Worm (Caenorhabditis elegans) whole organism, young adult: ENCODE data around the gene F55A11.11.

Source experiments
- F55B11.4 ChIP-seq: sonication (generic microtip); optimal IDR thresholded peaks from 2 replicates; lab custom pipeline; 2016; ENCODE audit warnings: missing compliant biosample characterization, missing genetic modification characterization, borderline replicate concordance; ENCODE audit not compliant: insufficient read depth
- K11D2.4 ChIP-seq: fragments of 200-800 bp; sonication (Bioruptor generic); IDR thresholded peaks from 2 replicates; pipeline ENCODE4 v1.3.6; 2022; ENCODE audit warnings: missing genetic modification reagents, missing genetic modification characterization, missing compliant biosample characterization
- Y53F4B.3 ChIP-seq: fragments of 200-800 bp; sonication (Bioruptor generic); IDR thresholded peaks from 2 replicates; pipeline ENCODE4 v1.3.6; 2022; ENCODE audit warnings: missing genetic modification reagents, missing genetic modification characterization, missing compliant biosample characterization
- Y67H2A.10 ChIP-seq: fragments of 200-800 bp; sonication (Bioruptor generic); conservative IDR thresholded peaks from 2 replicates; pipeline ENCODE4 v1.3.6; 2022; ENCODE audit warnings: missing genetic modification reagents, missing genetic modification characterization, missing compliant biosample characterization
- Y79H2A.3 ChIP-seq: fragments of 200-800 bp; sonication (Bioruptor generic); conservative IDR thresholded peaks from 2 replicates; pipeline ENCODE4 v1.3.6; 2022; ENCODE audit warnings: missing genetic modification reagents, missing genetic modification characterization, missing compliant biosample characterization
- Y95B8A.8 ChIP-seq: fragments of 200-800 bp; sonication (Bioruptor generic); IDR thresholded peaks from 2 replicates; pipeline ENCODE4 v1.3.6; 2022; ENCODE audit warnings: missing genetic modification reagents, missing genetic modification characterization, missing compliant biosample characterization
- ZK185.1 ChIP-seq: sonication (generic microtip); optimal IDR thresholded peaks from 2 replicates; lab custom pipeline; 2016; ENCODE audit warnings: mild to moderate bottlenecking, missing genetic modification characterization, missing compliant biosample characterization; ENCODE audit not compliant: poor library complexity, severe bottlenecking
- akir-1 ChIP-seq: fragments of 200-800 bp; sonication (Bioruptor generic); optimal IDR thresholded peaks from 2 replicates; lab custom pipeline; 2018; ENCODE audit warnings: mild to moderate bottlenecking, missing genetic modification characterization, moderate library complexity, missing compliant biosample characterization
- atf-7 ChIP-seq: sonication (generic microtip); optimal IDR thresholded peaks from 2 replicates; lab custom pipeline; 2017; ENCODE audit warnings: mild to moderate bottlenecking, missing genetic modification characterization, missing compliant biosample characterization
- athp-1 ChIP-seq: sonication (generic microtip); optimal IDR thresholded peaks from 2 replicates; lab custom pipeline; 2017; ENCODE audit warnings: mild to moderate bottlenecking, missing genetic modification characterization, missing compliant biosample characterization
- attf-5 ChIP-seq: fragments of 200-800 bp; sonication (Bioruptor generic); optimal IDR thresholded peaks from 2 replicates; lab custom pipeline; 2018; ENCODE audit warnings: mild to moderate bottlenecking, missing genetic modification characterization, missing compliant biosample characterization
- attf-6 ChIP-seq: fragments of 200-800 bp; sonication (Bioruptor generic); IDR thresholded peaks from 2 replicates; pipeline ENCODE4 v1.3.6; 2022; ENCODE audit warnings: missing genetic modification reagents, missing genetic modification characterization, missing compliant biosample characterization
- cebp-2 ChIP-seq: fragments of 200-800 bp; sonication (Bioruptor generic); IDR thresholded peaks from 2 replicates; pipeline ENCODE4 v1.3.6; 2022; ENCODE audit warnings: missing genetic modification characterization, missing compliant biosample characterization
- ceh-27 ChIP-seq: fragments of 200-800 bp; sonication (Bioruptor generic); optimal IDR thresholded peaks from 2 replicates; lab custom pipeline; 2018; ENCODE audit warnings: mild to moderate bottlenecking, missing genetic modification characterization, moderate library complexity, missing compliant biosample characterization
- ceh-79 ChIP-seq: sonication (generic microtip); optimal IDR thresholded peaks from 2 replicates; lab custom pipeline; 2017; ENCODE audit warnings: mild to moderate bottlenecking, missing genetic modification characterization, missing compliant biosample characterization
- die-1 ChIP-seq: sonication (generic microtip); optimal IDR thresholded peaks from 2 replicates; lab custom pipeline; 2016; ENCODE audit warnings: missing genotype, mild to moderate bottlenecking, missing genetic modification characterization, missing compliant biosample characterization
- ekl-4 ChIP-seq: fragments of 200-800 bp; sonication (Bioruptor generic); IDR thresholded peaks from 2 replicates; pipeline ENCODE4 v1.3.6; 2022; ENCODE audit warnings: missing genetic modification reagents, missing genetic modification characterization, missing compliant biosample characterization
- ets-4 ChIP-seq: fragments of 200-800 bp; sonication (Bioruptor generic); optimal IDR thresholded peaks from 2 replicates; lab custom pipeline; 2018; ENCODE audit warnings: mild to moderate bottlenecking, missing genetic modification characterization, missing compliant biosample characterization
- fkh-3 ChIP-seq: sonication (generic microtip); optimal IDR thresholded peaks from 2 replicates; lab custom pipeline; 2016; ENCODE audit warnings: mild to moderate bottlenecking, missing genetic modification characterization, missing compliant biosample characterization
- gei-17 ChIP-seq: fragments of 200-800 bp; sonication (Bioruptor generic); optimal IDR thresholded peaks from 2 replicates; lab custom pipeline; 2018; ENCODE audit warnings: mild to moderate bottlenecking, missing genetic modification characterization, missing compliant biosample characterization
- hlh-12 ChIP-seq: sonication (generic microtip); optimal IDR thresholded peaks from 2 replicates; lab custom pipeline; 2016; ENCODE audit warnings: missing genetic modification characterization, missing compliant biosample characterization
- hlh-26 ChIP-seq: fragments of 200-800 bp; sonication (Bioruptor generic); conservative IDR thresholded peaks from 2 replicates; pipeline ENCODE4 v1.3.6; 2022; ENCODE audit warnings: missing genetic modification reagents, missing genetic modification characterization, missing compliant biosample characterization
- hmg-1.2 ChIP-seq: fragments of 200-800 bp; sonication (Bioruptor generic); IDR thresholded peaks from 2 replicates; pipeline ENCODE4 v1.3.6; 2022; ENCODE audit warnings: missing genetic modification reagents, missing genetic modification characterization, missing compliant biosample characterization
- hsf-1 ChIP-seq: fragments of 200-800 bp; sonication (Bioruptor generic); IDR thresholded peaks from 2 replicates; pipeline ENCODE4 v1.3.6; 2022; ENCODE audit warnings: missing genetic modification reagents, missing genetic modification characterization, missing compliant biosample characterization
- let-526 ChIP-seq: fragments of 200-800 bp; sonication (Bioruptor generic); IDR thresholded peaks from 2 replicates; pipeline ENCODE4 v1.3.6; 2022; ENCODE audit warnings: missing genetic modification reagents, missing genetic modification characterization, missing compliant biosample characterization
- let-607 ChIP-seq, 2 experiments: fragments of 200-800 bp in 1 of 2; sonication (Bioruptor generic) in 1 of 2; sonication (generic microtip) in 1 of 2; optimal IDR thresholded peaks; 2 replicates each; lab custom pipeline; 2016 to 2018; ENCODE audit warnings: mild to moderate bottlenecking in 2 of 2, missing compliant biosample characterization in 2 of 2, missing genetic modification characterization in 2 of 2, moderate library complexity in 2 of 2, missing genotype in 1 of 2
- lin-35 ChIP-seq, 3 experiments: fragments of 150-350 bp in 2 of 3; sonication (generic microtip) in 1 of 3; optimal IDR thresholded peaks; 2 replicates each; lab custom pipeline; 2014 to 2018; ENCODE audit warnings: missing biosample characterization in 3 of 3, missing genetic modification characterization in 3 of 3, missing genetic modification reagents in 3 of 3
- lir-1 ChIP-seq: fragments of 200-800 bp; sonication (Bioruptor generic); conservative IDR thresholded peaks from 2 replicates; pipeline ENCODE4 v1.3.6; 2022; ENCODE audit warnings: missing genetic modification reagents, missing genetic modification characterization, missing compliant biosample characterization
- lsl-1 ChIP-seq: fragments of 200-800 bp; sonication (Bioruptor generic); optimal IDR thresholded peaks from 2 replicates; lab custom pipeline; 2018; ENCODE audit warnings: mild to moderate bottlenecking, missing genetic modification characterization, moderate library complexity, missing compliant biosample characterization
- madf-8 ChIP-seq: fragments of 200-800 bp; sonication (Bioruptor generic); conservative IDR thresholded peaks from 2 replicates; pipeline ENCODE4 v1.3.6; 2022; ENCODE audit warnings: missing genetic modification reagents, missing genetic modification characterization, missing compliant biosample characterization
- mcd-1 ChIP-seq: fragments of 200-800 bp; sonication (Bioruptor generic); IDR thresholded peaks from 2 replicates; pipeline ENCODE4 v1.3.6; 2022; ENCODE audit warnings: missing genetic modification reagents, missing genetic modification characterization, missing compliant biosample characterization
- mel-28 ChIP-seq: sonication (generic microtip); optimal IDR thresholded peaks from 2 replicates; lab custom pipeline; 2016; ENCODE audit warnings: borderline replicate concordance, mild to moderate bottlenecking, missing genetic modification characterization, missing compliant biosample characterization
- mxl-1 ChIP-seq: sonication (generic microtip); optimal IDR thresholded peaks from 2 replicates; lab custom pipeline; 2016; ENCODE audit warnings: missing genetic modification characterization, missing compliant biosample characterization
- nfya-2 ChIP-seq: fragments of 200-800 bp; sonication (Bioruptor generic); IDR thresholded peaks from 2 replicates; pipeline ENCODE4 v1.3.6; 2022; ENCODE audit warnings: missing genetic modification reagents, missing genetic modification characterization, missing compliant biosample characterization
- nfyb-1 ChIP-seq: fragments of 200-800 bp; sonication (Bioruptor generic); IDR thresholded peaks from 2 replicates; pipeline ENCODE4 v1.3.6; 2022; ENCODE audit warnings: missing genetic modification reagents, missing genetic modification characterization, missing compliant biosample characterization
- nhr-120 ChIP-seq: fragments of 200-800 bp; sonication (Bioruptor generic); IDR thresholded peaks from 2 replicates; pipeline ENCODE4 v1.3.6; 2022; ENCODE audit warnings: missing genetic modification characterization, missing compliant biosample characterization
- nhr-179 ChIP-seq: sonication (generic microtip); optimal IDR thresholded peaks from 2 replicates; lab custom pipeline; 2016; ENCODE audit warnings: mild to moderate bottlenecking, missing genetic modification characterization, missing compliant biosample characterization
- pbrm-1 ChIP-seq: fragments of 200-800 bp; sonication (Bioruptor generic); IDR thresholded peaks from 2 replicates; pipeline ENCODE4 v1.3.6; 2022; ENCODE audit warnings: missing genetic modification reagents, missing genetic modification characterization, missing compliant biosample characterization
- pha-4 ChIP-seq: fragments of 150-350 bp; sonication (generic microtip); optimal IDR thresholded peaks from 2 replicates; lab custom pipeline; 2014; ENCODE audit warnings: missing biosample characterization, missing genetic modification reagents, missing genetic modification characterization
- snpc-1.1 ChIP-seq: sonication (generic microtip); optimal IDR thresholded peaks from 2 replicates; lab custom pipeline; 2017; ENCODE audit warnings: missing genetic modification characterization, mild to moderate bottlenecking, missing compliant biosample characterization, antibody characterized with exemption, moderate library complexity, missing genotype, missing genetic modification reagents; ENCODE audit not compliant: insufficient read depth
- snpc-4 ChIP-seq, 5 experiments: fragments of 150-350 bp in 1 of 5; sonication (generic microtip) in 4 of 5; optimal IDR thresholded peaks; 2 replicates each; lab custom pipeline; 2014 to 2018; ENCODE audit warnings: missing genetic modification characterization in 5 of 5, missing biosample characterization in 3 of 5, antibody characterized with exemption in 2 of 5, mild to moderate bottlenecking in 2 of 5, missing compliant biosample characterization in 2 of 5, missing genotype in 2 of 5, moderate library complexity in 2 of 5, missing genetic modification reagents in 1 of 5
- tbx-9 ChIP-seq: sonication (generic microtip); optimal IDR thresholded peaks from 2 replicates; lab custom pipeline; 2016; ENCODE audit warnings: borderline replicate concordance, missing genetic modification characterization, inconsistent platforms, missing compliant biosample characterization
- unc-62 ChIP-seq: fragments of 150-350 bp; optimal IDR thresholded peaks from 2 replicates; lab custom pipeline; 2014; ENCODE audit warnings: missing biosample characterization, missing genetic modification reagents, missing genetic modification characterization
- zim-3 ChIP-seq: sonication (generic microtip); optimal IDR thresholded peaks from 2 replicates; lab custom pipeline; 2017; ENCODE audit warnings: mild to moderate bottlenecking, missing genetic modification characterization, moderate library complexity, missing compliant biosample characterization
- ztf-25 ChIP-seq: fragments of 200-800 bp; sonication (Bioruptor generic); IDR thresholded peaks from 2 replicates; pipeline ENCODE4 v1.3.6; 2022; ENCODE audit warnings: missing genetic modification reagents, missing genetic modification characterization, missing compliant biosample characterization
- ztf-26 ChIP-seq: sonication (generic microtip); optimal IDR thresholded peaks from 2 replicates; lab custom pipeline; 2017; ENCODE audit warnings: missing genetic modification characterization, missing compliant biosample characterization
- ztf-28 ChIP-seq: fragments of 200-800 bp; sonication (Bioruptor generic); IDR thresholded peaks from 2 replicates; pipeline ENCODE4 v1.3.6; 2022; ENCODE audit warnings: missing genetic modification reagents, missing genetic modification characterization, missing compliant biosample characterization
- ztf-6 ChIP-seq: fragments of 200-800 bp; sonication (Bioruptor generic); IDR thresholded peaks from 2 replicates; pipeline ENCODE4 v1.3.6; 2022; ENCODE audit warnings: missing genetic modification reagents, missing genetic modification characterization, missing compliant biosample characterization

F55A11.11 gene

DNA sequence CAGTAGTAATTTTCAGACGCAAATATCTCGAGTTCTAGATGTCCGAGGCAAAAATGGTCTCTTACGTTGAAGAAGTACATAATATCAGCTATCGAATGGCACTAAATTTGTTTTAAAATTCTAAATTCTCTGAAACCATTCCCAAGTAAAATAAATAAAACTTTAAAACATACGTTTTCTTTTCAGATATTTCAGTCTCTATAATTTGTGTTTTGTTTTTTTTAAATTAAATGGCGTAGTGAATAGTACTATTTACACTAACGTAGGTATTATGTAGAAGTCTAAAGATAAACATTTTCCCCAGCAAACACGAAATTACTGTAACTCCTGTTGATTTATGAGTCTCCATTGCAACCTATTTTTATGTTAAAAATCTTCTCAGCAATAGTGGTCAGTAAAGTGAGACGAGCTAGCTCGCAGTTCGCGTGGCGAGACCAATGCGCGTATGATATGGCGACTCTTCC is 34.3 kb downstream of the F55A11.11 start (continued):
- TF ChIP-seq let-607 (tag; optimal IDR thresholded peaks at IDR 0.05; lab: Kevin White, UChicago), result no peak
- TF ChIP-seq Y67H2A.10, result no peak
- no peak for TF ChIP-seq madf-8 (GFP tag; lab: Robert Waterston, UW)
- no peak for TF ChIP-seq attf-6 (GFP tag; lab: Robert Waterston, UW)
- no peak for TF ChIP-seq zim-3
- no peak for TF ChIP-seq die-1 (tag; lab: Kevin White, UChicago)
- TF ChIP-seq atf-7 (tag; lab: Kevin White, UChicago), result no peak
- TF ChIP-seq attf-5, result no peak
- TF ChIP-seq lin-35 (GFP tag; optimal IDR thresholded peaks at IDR 0.05; lab: Kevin White, UChicago), result no peak
- no peak for TF ChIP-seq Y79H2A.3 (GFP tag; lab: Robert Waterston, UW)
- no peak for TF ChIP-seq gei-17 (GFP tag; lab: Kevin White, UChicago)
- TF ChIP-seq lir-1 (GFP tag; lab: Robert Waterston, UW), result no peak
- no peak for TF ChIP-seq hlh-12 (tag; lab: Kevin White, UChicago)
- no peak for TF ChIP-seq let-526 (GFP tag; lab: Robert Waterston, UW)
- TF ChIP-seq cebp-2 (GFP tag; lab: Robert Waterston, UW), result no peak
- TF ChIP-seq mxl-1 (tag; lab: Kevin White, UChicago), result no peak
- TF ChIP-seq hmg-1.2 (GFP tag; lab: Robert Waterston, UW), result peak; percentile 15; the same call in 1 of the 2 replicates
- no peak for TF ChIP-seq ets-4 (GFP tag; lab: Kevin White, UChicago)
- peak; percentile 83 for TF ChIP-seq nfyb-1 (GFP tag; lab: Robert Waterston, UW)
- no peak for TF ChIP-seq nhr-179 (tag; lab: Kevin White, UChicago)
- TF ChIP-seq ztf-25, result no peak
- no peak for TF ChIP-seq snpc-1.1
- TF ChIP-seq ztf-6 (GFP tag; lab: Robert Waterston, UW), result no peak
- TF ChIP-seq fkh-3 (tag; lab: Kevin White, UChicago), result no peak
- TF ChIP-seq ZK185.1, result no peak
- no peak for TF ChIP-seq unc-62 (GFP tag; lab: Kevin White, UChicago)
- TF ChIP-seq ekl-4, result peak; percentile 29; the same call in 1 of the 2 replicates
- peak; percentile 66; the same call in 1 of the 2 replicates for TF ChIP-seq pbrm-1 (GFP tag; lab: Robert Waterston, UW)
- TF ChIP-seq Y53F4B.3 (GFP tag; lab: Robert Waterston, UW), result no peak
- no peak for TF ChIP-seq akir-1 (GFP tag; lab: Kevin White, UChicago)
- no peak for TF ChIP-seq ceh-27 (GFP tag; lab: Kevin White, UChicago)
- no peak for TF ChIP-seq Y95B8A.8 (GFP tag; lab: Robert Waterston, UW)
- TF ChIP-seq hlh-26, result no peak
- no peak for TF ChIP-seq F55B11.4 (tag; lab: Kevin White, UChicago)
- 0 out of 2 replicates have a peak, but pooled peaks have one; percentile 51 for TF ChIP-seq K11D2.4 (GFP tag; lab: Robert Waterston, UW)
- no peak for TF ChIP-seq snpc-4 (GFP tag; optimal IDR thresholded peaks at IDR 0.05; lab: Kevin White, UChicago)
- no peak for TF ChIP-seq snpc-4 (tag; optimal IDR thresholded peaks at IDR 0.05; lab: Kevin White, UChicago)
- TF ChIP-seq tbx-9 (tag; lab: Kevin White, UChicago), result no peak
- TF ChIP-seq nfya-2 (GFP tag; lab: Robert Waterston, UW), result no peak
- TF ChIP-seq hsf-1, result no peak
- TF ChIP-seq ceh-79 (tag; lab: Kevin White, UChicago), result no peak
- TF ChIP-seq ztf-26, result no peak
- no peak for TF ChIP-seq pha-4
- TF ChIP-seq mel-28 (tag; lab: Kevin White, UChicago), result no peak
- TF ChIP-seq mcd-1 (GFP tag; lab: Robert Waterston, UW), result no peak
- no peak for TF ChIP-seq ztf-28 (GFP tag; lab: Robert Waterston, UW)
- no peak for TF ChIP-seq nhr-120 (GFP tag; lab: Robert Waterston, UW)
- TF ChIP-seq lsl-1, result no peak
- no peak for TF ChIP-seq athp-1 (tag; lab: Kevin White, UChicago)
